Worm (Caenorhabditis elegans): ENCODE results near the gene C13A2.5.

DNA sequence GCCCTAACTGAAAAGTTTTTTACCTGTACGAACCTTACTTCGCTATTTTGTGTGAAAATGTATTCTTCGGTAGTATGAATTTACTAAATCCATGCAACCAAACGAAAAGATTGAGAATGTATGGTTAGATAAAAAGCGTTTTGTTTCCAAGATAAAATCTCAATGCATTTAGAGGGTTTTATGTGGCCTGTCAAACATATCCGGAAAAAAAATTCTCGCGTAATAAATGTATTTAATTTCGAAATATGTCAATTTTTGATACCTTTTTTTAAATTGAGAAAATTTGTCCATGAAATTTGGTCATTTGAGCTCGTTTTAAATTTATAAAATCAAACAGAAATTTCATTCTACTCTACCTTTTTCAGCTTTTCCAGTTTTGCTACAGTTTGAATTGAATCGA is 19.7 kb downstream of the C13A2.5 start, which contains the start of gene F07G11.4:
- TF ChIP-seq F13H6.1 (tag; optimal IDR thresholded peaks at IDR 0.05) = no peak
- no peak for TF ChIP-seq tbx-2 (tag; optimal IDR thresholded peaks at IDR 0.05)
